Worm (Caenorhabditis elegans) whole organism, L4 larva: ENCODE measurements around the gene rpn-1.

Experiments used
- D1046.2 ChIP-seq: fragments of 200-800 bp; sonication (Bioruptor generic); IDR thresholded peaks from 2 replicates; pipeline ENCODE4 v1.3.6; 2022; ENCODE audit warnings: missing genetic modification characterization, missing compliant biosample characterization
- F44E2.7 ChIP-seq: fragments of 200-800 bp; sonication (Bioruptor generic); IDR thresholded peaks from 2 replicates; pipeline ENCODE4 v2.1.2; 2022; ENCODE audit warnings: missing genetic modification characterization, missing compliant biosample characterization
- R02D3.7 ChIP-seq: fragments of 150-350 bp; sonication (generic microtip); optimal IDR thresholded peaks from 3 replicates; lab custom pipeline; 2014; ENCODE audit warnings: missing biosample characterization, missing genetic modification characterization
- Y5F2A.4 ChIP-seq: fragments of 200-800 bp; sonication (Bioruptor generic); optimal IDR thresholded peaks from 2 replicates; lab custom pipeline; 2018; ENCODE audit warnings: mild to moderate bottlenecking, missing genetic modification characterization, missing compliant biosample characterization
- ZK546.5 ChIP-seq, 2 experiments: sonication (generic microtip); optimal IDR thresholded peaks; 2 replicates each; lab custom pipeline; 2017; ENCODE audit warnings: missing biosample characterization in 2 of 2, missing genetic modification characterization in 2 of 2
- aha-1 ChIP-seq: fragments of 150-350 bp; peaks from one replicate; lab custom pipeline; 2014; ENCODE audit warnings: missing biosample characterization, missing genetic modification characterization
- attf-4 ChIP-seq: sonication (generic microtip); optimal IDR thresholded peaks from 3 replicates; lab custom pipeline; 2017; ENCODE audit warnings: missing biosample characterization, missing genetic modification characterization
- ceh-28 ChIP-seq: fragments of 150-350 bp; optimal IDR thresholded peaks from 2 replicates; lab custom pipeline; 2014; ENCODE audit warnings: missing biosample characterization, missing genetic modification reagents, missing genetic modification characterization
- ceh-82 ChIP-seq: sonication (generic microtip); optimal IDR thresholded peaks from 2 replicates; lab custom pipeline; 2017; ENCODE audit warnings: missing biosample characterization, missing genetic modification characterization
- cey-2 ChIP-seq: sonication (generic microtip); optimal IDR thresholded peaks from 3 replicates; lab custom pipeline; 2017; ENCODE audit warnings: missing genetic modification characterization, mild to moderate bottlenecking, missing compliant biosample characterization, antibody characterized with exemption, borderline replicate concordance; ENCODE audit not compliant: insufficient read depth
- ctbp-1 ChIP-seq: fragments of 200-800 bp; sonication (Bioruptor generic); IDR thresholded peaks from 2 replicates; pipeline ENCODE4 v1.3.6; 2022; ENCODE audit warnings: missing genetic modification reagents, missing genetic modification characterization, missing compliant biosample characterization
- daf-12 ChIP-seq: fragments of 150-350 bp; optimal IDR thresholded peaks from 2 replicates; lab custom pipeline; 2014; ENCODE audit warnings: missing biosample characterization, missing genetic modification reagents, missing genetic modification characterization
- daf-8 ChIP-seq: fragments of 200-800 bp; sonication (Bioruptor generic); IDR thresholded peaks from 2 replicates; pipeline ENCODE4 v1.3.6; 2022; ENCODE audit warnings: missing genetic modification characterization, missing compliant biosample characterization
- dmd-6 ChIP-seq: fragments of 200-800 bp; sonication (Bioruptor generic); IDR thresholded peaks from 2 replicates; pipeline ENCODE4 v1.3.6; 2022; ENCODE audit warnings: missing genetic modification reagents, missing genetic modification characterization, missing compliant biosample characterization
- dve-1 ChIP-seq: sonication (generic microtip); optimal IDR thresholded peaks from 2 replicates; lab custom pipeline; 2017; ENCODE audit warnings: antibody characterized with exemption, mild to moderate bottlenecking, missing genetic modification characterization, missing compliant biosample characterization; ENCODE audit not compliant: insufficient read depth
- egl-27 ChIP-seq: sonication (generic microtip); optimal IDR thresholded peaks from 3 replicates; lab custom pipeline; 2017; ENCODE audit warnings: missing biosample characterization, missing genetic modification reagents, missing genetic modification characterization
- gei-8 ChIP-seq: fragments of 200-800 bp; sonication (Bioruptor generic); optimal IDR thresholded peaks from 2 replicates; lab custom pipeline; 2018; ENCODE audit warnings: mild to moderate bottlenecking, missing genetic modification characterization, missing compliant biosample characterization
- hif-1 ChIP-seq, 2 experiments: sonication (generic microtip); optimal IDR thresholded peaks; 2 replicates each; lab custom pipeline; 2016 to 2017; ENCODE audit warnings: missing compliant biosample characterization in 2 of 2, missing genetic modification characterization in 2 of 2, missing genetic modification reagents in 2 of 2, missing genotype in 2 of 2, mild to moderate bottlenecking in 1 of 2
- hlh-11 ChIP-seq: fragments of 200-800 bp; sonication (Bioruptor generic); optimal IDR thresholded peaks from 2 replicates; lab custom pipeline; 2018; ENCODE audit warnings: mild to moderate bottlenecking, missing genetic modification characterization, missing compliant biosample characterization
- jun-1 ChIP-seq: fragments of 150-350 bp; optimal IDR thresholded peaks from 2 replicates; lab custom pipeline; 2014; ENCODE audit warnings: missing biosample characterization, missing genetic modification reagents, missing genetic modification characterization
- lin-1 ChIP-seq: fragments of 200-800 bp; sonication (Bioruptor generic); IDR thresholded peaks from 2 replicates; pipeline ENCODE4 v1.3.6; 2022; ENCODE audit warnings: missing genetic modification reagents, missing genetic modification characterization, missing compliant biosample characterization
- lin-13 ChIP-seq: fragments of 150-350 bp; optimal IDR thresholded peaks from 2 replicates; lab custom pipeline; 2014; ENCODE audit warnings: missing biosample characterization, missing genetic modification reagents, missing genetic modification characterization
- lin-15B ChIP-seq: fragments of 150-350 bp; sonication (generic microtip); optimal IDR thresholded peaks from 3 replicates; lab custom pipeline; 2014; ENCODE audit warnings: missing biosample characterization, missing genetic modification characterization
- lin-29 ChIP-seq: fragments of 200-800 bp; sonication (Bioruptor generic); IDR thresholded peaks from 2 replicates; pipeline ENCODE4 v1.3.6; 2022; ENCODE audit warnings: missing genetic modification reagents, missing genetic modification characterization, missing compliant biosample characterization
- lin-38 ChIP-seq: fragments of 200-800 bp; sonication (Bioruptor generic); IDR thresholded peaks from 2 replicates; pipeline ENCODE4 v1.3.6; 2022; ENCODE audit warnings: missing genetic modification reagents, missing genetic modification characterization, missing compliant biosample characterization
- lsy-2 ChIP-seq, 2 experiments: fragments of 150-350 bp in 1 of 2; sonication (generic microtip) in 1 of 2; optimal IDR thresholded peaks; 2 replicates each; lab custom pipeline; 2014 to 2017; ENCODE audit warnings: missing biosample characterization in 2 of 2, missing genetic modification characterization in 2 of 2
- madf-9 ChIP-seq: fragments of 200-800 bp; sonication (Bioruptor generic); conservative IDR thresholded peaks from 2 replicates; pipeline ENCODE4 v1.3.6; 2022; ENCODE audit warnings: missing genetic modification reagents, missing genetic modification characterization, missing compliant biosample characterization
- mdl-1 ChIP-seq, 2 experiments: fragments of 150-350 bp in 1 of 2; sonication (generic microtip) in 1 of 2; optimal IDR thresholded peaks; 2 replicates each; lab custom pipeline; 2014 to 2017; ENCODE audit warnings: missing biosample characterization in 2 of 2, missing genetic modification characterization in 2 of 2
- mdt-29 ChIP-seq: fragments of 200-800 bp; sonication (Bioruptor generic); IDR thresholded peaks from 2 replicates; pipeline ENCODE4 v1.3.6; 2022; ENCODE audit warnings: missing genetic modification reagents, missing genetic modification characterization, missing compliant biosample characterization
- mep-1 ChIP-seq: fragments of 150-350 bp; sonication (generic microtip); optimal IDR thresholded peaks from 3 replicates; lab custom pipeline; 2014; ENCODE audit warnings: missing biosample characterization, missing genetic modification characterization
- mxl-2 ChIP-seq: fragments of 200-800 bp; sonication (Bioruptor generic); conservative IDR thresholded peaks from 2 replicates; pipeline ENCODE4 v1.3.6; 2022; ENCODE audit warnings: missing genetic modification reagents, missing genetic modification characterization, missing compliant biosample characterization
- nhr-10 ChIP-seq: fragments of 150-350 bp; optimal IDR thresholded peaks from 2 replicates; lab custom pipeline; 2014; ENCODE audit warnings: missing biosample characterization, missing genetic modification characterization
- nhr-41 ChIP-seq: fragments of 200-800 bp; sonication (Bioruptor generic); IDR thresholded peaks from 2 replicates; pipeline ENCODE4 v1.3.6; 2022; ENCODE audit warnings: missing genetic modification reagents, missing genetic modification characterization, missing compliant biosample characterization
- nhr-48 ChIP-seq: sonication (generic microtip); optimal IDR thresholded peaks from 2 replicates; lab custom pipeline; 2016; ENCODE audit warnings: mild to moderate bottlenecking, missing genetic modification characterization, missing compliant biosample characterization
- nhr-6 ChIP-seq: fragments of 150-350 bp; optimal IDR thresholded peaks from 2 replicates; lab custom pipeline; 2014; ENCODE audit warnings: missing biosample characterization, missing genetic modification characterization
- php-3 ChIP-seq: fragments of 200-800 bp; sonication (Bioruptor generic); IDR thresholded peaks from 2 replicates; pipeline ENCODE4 v1.3.6; 2022; ENCODE audit warnings: missing genetic modification reagents, missing genetic modification characterization, missing compliant biosample characterization
- pqm-1 ChIP-seq: sonication (generic microtip); optimal IDR thresholded peaks from 2 replicates; lab custom pipeline; 2017; ENCODE audit warnings: missing biosample characterization, missing genetic modification characterization
- rbr-2 ChIP-seq: sonication (generic microtip); optimal IDR thresholded peaks from 2 replicates; lab custom pipeline; 2016; ENCODE audit warnings: missing genotype, missing genetic modification characterization, missing compliant biosample characterization
- sdz-12 ChIP-seq: fragments of 200-800 bp; sonication (Bioruptor generic); optimal IDR thresholded peaks from 2 replicates; lab custom pipeline; 2018; ENCODE audit warnings: mild to moderate bottlenecking, missing genetic modification characterization, missing compliant biosample characterization
- set-16 ChIP-seq: fragments of 200-800 bp; sonication (Bioruptor generic); IDR thresholded peaks from 2 replicates; pipeline ENCODE4 v1.3.6; 2022; ENCODE audit warnings: missing genetic modification reagents, missing genetic modification characterization, missing compliant biosample characterization
- skn-1 ChIP-seq: fragments of 150-350 bp; optimal IDR thresholded peaks from 2 replicates; lab custom pipeline; 2014; ENCODE audit warnings: missing biosample characterization, missing genetic modification characterization
- snpc-4 ChIP-seq: fragments of 150-350 bp; optimal IDR thresholded peaks from 2 replicates; lab custom pipeline; 2014; ENCODE audit warnings: missing biosample characterization, missing genetic modification characterization
- tag-97 ChIP-seq: fragments of 200-800 bp; sonication (Bioruptor generic); IDR thresholded peaks from 2 replicates; pipeline ENCODE4 v1.3.6; 2022; ENCODE audit warnings: missing genetic modification characterization, missing compliant biosample characterization
- tra-1 ChIP-seq: fragments of 200-800 bp; sonication (Bioruptor generic); IDR thresholded peaks from 2 replicates; pipeline ENCODE4 v1.3.6; 2022; ENCODE audit warnings: missing genetic modification reagents, missing genetic modification characterization, missing compliant biosample characterization
- unc-130 ChIP-seq: sonication (generic microtip); optimal IDR thresholded peaks from 2 replicates; lab custom pipeline; 2016; ENCODE audit warnings: missing genetic modification reagents, missing genetic modification characterization, missing compliant biosample characterization
- zag-1 ChIP-seq: fragments of 150-350 bp; optimal IDR thresholded peaks from 2 replicates; lab custom pipeline; 2014; ENCODE audit warnings: missing biosample characterization, missing genetic modification characterization
- zfp-3 ChIP-seq: fragments of 200-800 bp; sonication (Bioruptor generic); conservative IDR thresholded peaks from 2 replicates; pipeline ENCODE4 v1.3.6; 2022; ENCODE audit warnings: missing genetic modification reagents, missing genetic modification characterization, missing compliant biosample characterization
- zip-2 ChIP-seq: fragments of 150-350 bp; optimal IDR thresholded peaks from 2 replicates; lab custom pipeline; 2014; ENCODE audit warnings: missing biosample characterization, missing genetic modification characterization
- ztf-11 ChIP-seq: fragments of 150-350 bp; optimal IDR thresholded peaks from 2 replicates; lab custom pipeline; 2014; ENCODE audit warnings: missing biosample characterization, missing genetic modification characterization

rpn-1 gene

ce11 chrIV:6879666-6880210, 30.0 kb downstream of the rpn-1 start:
- TF ChIP-seq dmd-6 (GFP tag; lab: Robert Waterston, UW) (peak; percentile 70), jun-1 (tag; lab: Kevin White, UChicago) (no peak)

ce11 chrIV:6878912-6879554, 30.7 kb downstream of the rpn-1 start:
- TF ChIP-seq madf-9 (GFP tag; lab: Robert Waterston, UW) (no peak), lin-1 (GFP tag; lab: Robert Waterston, UW) (no peak), ctbp-1 (peak; percentile 46; the same call in 1 of the 2 replicates), daf-8 (GFP tag; lab: Robert Waterston, UW) (no peak), pqm-1 (tag; lab: Kevin White, UChicago) (no peak), hif-1 (tag; optimal IDR thresholded peaks at IDR 0.05; lab: Kevin White, UChicago) (no peak), gei-8 (GFP tag; lab: Kevin White, UChicago) (peak; percentile 60), hlh-11 (peak; percentile 79), set-16 (GFP tag; lab: Robert Waterston, UW) (no peak), ceh-28 (no peak), ceh-82 (tag; lab: Kevin White, UChicago) (no peak), Y5F2A.4 (no peak), rbr-2 (tag; lab: Kevin White, UChicago) (peak; percentile 31), nhr-10 (tag; lab: Kevin White, UChicago) (no peak), nhr-48 (tag; lab: Kevin White, UChicago) (peak; percentile 85), lin-38 (GFP tag; lab: Robert Waterston, UW) (no peak), tra-1 (GFP tag; lab: Robert Waterston, UW) (no peak; the same call in 1 of the 2 replicates), mep-1 (tag; lab: Kevin White, UChicago) (no peak), skn-1 (tag; lab: Kevin White, UChicago) (no peak), dve-1 (tag; lab: Kevin White, UChicago) (no peak), zip-2 (no peak), egl-27 (tag; lab: Kevin White, UChicago) (no peak), lsy-2 (tag; optimal IDR thresholded peaks at IDR 0.05; lab: Kevin White, UChicago) (peak in 1 of 2 experiments; percentile 75), cey-2 (tag; lab: Kevin White, UChicago) (no peak), lin-15B (tag; lab: Kevin White, UChicago) (no peak), D1046.2 (GFP tag; lab: Robert Waterston, UW) (no peak), nhr-41 (GFP tag; lab: Robert Waterston, UW) (no peak), daf-12 (tag; lab: Kevin White, UChicago) (no peak), F44E2.7 (GFP tag; lab: Robert Waterston, UW) (no peak), zfp-3 (GFP tag; lab: Robert Waterston, UW) (no peak), lin-29 (GFP tag; lab: Robert Waterston, UW) (no peak), ztf-11 (no peak), unc-130 (GFP tag; lab: Kevin White, UChicago) (no peak), aha-1 (tag; lab: Kevin White, UChicago) (no peak), ZK546.5 (tag; optimal IDR thresholded peaks at IDR 0.05; lab: Kevin White, UChicago) (no peak), lin-13 (GFP tag; lab: Kevin White, UChicago) (no peak), sdz-12 (GFP tag; lab: Kevin White, UChicago) (no peak), R02D3.7 (tag; lab: Kevin White, UChicago) (no peak), mdl-1 (tag; optimal IDR thresholded peaks at IDR 0.05; lab: Kevin White, UChicago) (no peak), mdt-29 (GFP tag; lab: Robert Waterston, UW) (no peak), zag-1 (tag; lab: Kevin White, UChicago) (no peak), mxl-2 (peak; percentile 100), nhr-6 (tag; lab: Kevin White, UChicago) (no peak), php-3 (GFP tag; lab: Robert Waterston, UW) (no peak), tag-97 (GFP tag; lab: Robert Waterston, UW) (no peak), snpc-4 (tag; lab: Kevin White, UChicago) (no peak), attf-4 (tag; lab: Kevin White, UChicago) (no peak)
